Worm (Caenorhabditis elegans) whole organism, L4/young adult: ENCODE results near the gene R151.2.

ENCODE experiments used
- W03F9.2 ChIP-seq: fragments of 150-350 bp; optimal IDR thresholded peaks from 2 replicates; lab custom pipeline; 2014; ENCODE audit warnings: missing biosample characterization, missing genetic modification characterization
- dao-5 ChIP-seq: sonication (generic microtip); optimal IDR thresholded peaks from 2 replicates; lab custom pipeline; 2016; ENCODE audit warnings: missing genotype, missing genetic modification characterization, moderate library complexity, missing compliant biosample characterization
- him-1 ChIP-seq: sonication (generic microtip); optimal IDR thresholded peaks from 2 replicates; lab custom pipeline; 2016; ENCODE audit warnings: missing genotype, missing genetic modification reagents, missing genetic modification characterization, missing compliant biosample characterization

ce11 chrIII:7212028-7212427, 2.3 kb downstream of the R151.2 start:
- no peak for TF ChIP-seq dao-5 (tag; lab: Kevin White, UChicago)
- no peak for TF ChIP-seq him-1
- no peak for TF ChIP-seq W03F9.2 (tag; lab: Kevin White, UChicago)
